Fruit fly (Drosophila melanogaster): ENCODE results near the gene Drak.

The Drak gene

DNA sequence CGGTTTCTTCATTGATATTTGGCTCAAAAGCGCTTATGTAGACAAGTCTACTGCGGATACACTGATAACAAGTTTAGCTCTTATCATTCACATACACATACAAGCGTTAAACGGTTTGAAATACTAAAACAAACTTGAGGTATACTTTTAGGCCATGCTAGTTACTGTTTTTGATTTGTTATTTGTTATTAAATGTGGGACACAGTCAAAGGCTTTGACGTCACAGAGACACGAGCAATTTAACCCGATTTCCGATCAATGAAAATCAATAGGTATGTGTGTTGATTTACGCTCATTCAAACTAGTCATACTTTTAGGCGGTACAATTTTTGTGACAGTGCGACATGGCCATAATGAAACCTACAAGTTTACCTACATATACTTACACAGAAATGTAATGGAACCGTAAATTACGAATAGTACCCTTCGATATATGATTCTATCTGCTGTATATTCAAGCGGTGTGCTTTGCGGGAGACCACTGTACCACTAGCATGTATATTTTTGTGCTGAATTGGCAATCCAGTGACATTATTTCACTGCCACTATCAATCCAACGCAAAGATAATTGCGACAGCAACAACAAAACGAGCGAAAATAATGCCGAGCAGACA lies 46.0 kb upstream of the Drak start (continued):
- no peak for TF ChIP-seq ac (GFP tag; optimal IDR thresholded peaks at IDR 0.05)
- TF ChIP-seq CG12391 (tag; optimal IDR thresholded peaks at IDR 0.05) = peak; percentile 61
- TF ChIP-seq CG18619 (GFP tag; optimal IDR thresholded peaks at IDR 0.05) = peak; percentile 78
- TF ChIP-seq CG7928 (GFP tag; optimal IDR thresholded peaks at IDR 0.05) = peak; percentile 56
- peak; percentile 83 for TF ChIP-seq cwo (GFP tag; optimal IDR thresholded peaks at IDR 0.05)
- TF ChIP-seq dysf (GFP tag; IDR thresholded peaks at IDR 0.05) = peak; percentile 88
- TF ChIP-seq bsh (GFP tag; optimal IDR thresholded peaks at IDR 0.05) = peak; percentile 15 to 17
- peak; percentile 96 for TF ChIP-seq grau (tag; optimal IDR thresholded peaks at IDR 0.05)
- no peak for TF ChIP-seq CG8359 (GFP tag; optimal IDR thresholded peaks at IDR 0.05; ENCODE audit: borderline replicate concordance)
- TF ChIP-seq tin (GFP tag; optimal IDR thresholded peaks at IDR 0.05) = peak; percentile 65
- no peak for TF ChIP-seq CG2202 (tag; optimal IDR thresholded peaks at IDR 0.05)
- peak; percentile 77 for TF ChIP-seq ken (GFP tag; IDR thresholded peaks at IDR 0.05)
- peak; percentile 68 for TF ChIP-seq CG13296 (GFP tag; optimal IDR thresholded peaks at IDR 0.05)
- peak; percentile 93 for TF ChIP-seq CG7786 (GFP tag; optimal IDR thresholded peaks at IDR 0.05)
- peak; percentile 66 for TF ChIP-seq Dad (GFP tag; optimal IDR thresholded peaks at IDR 0.05)
- TF ChIP-seq NK7.1 (GFP tag; optimal IDR thresholded peaks at IDR 0.05) = peak; percentile 68
- no peak for TF ChIP-seq CG3407 (GFP tag; optimal IDR thresholded peaks at IDR 0.05)
- TF ChIP-seq B-H1 (GFP tag; IDR thresholded peaks at IDR 0.05) = peak; percentile 71
- TF ChIP-seq dmrt99B (tag; optimal IDR thresholded peaks at IDR 0.05) = peak; percentile 68
- peak; percentile 11; the same call in 1 of the 2 replicates for TF ChIP-seq amos (GFP tag; IDR thresholded peaks at IDR 0.05; ENCODE audit: partially characterized antibody)
- TF ChIP-seq CG15269 (tag; optimal IDR thresholded peaks at IDR 0.05) = peak; percentile 85
- peak; percentile 53; the same call in 1 of the 3 replicates for TF ChIP-seq H15 (GFP tag; IDR thresholded peaks at IDR 0.05)
- peak; percentile 68 for TF ChIP-seq CG14050 (GFP tag; IDR thresholded peaks at IDR 0.05)
- peak; percentile 62; the same call in 2 of the 3 replicates for TF ChIP-seq CG7357 (GFP tag; IDR thresholded peaks at IDR 0.05)
- TF ChIP-seq ap (GFP tag; IDR thresholded peaks at IDR 0.05) = peak; percentile 63
- TF ChIP-seq caup (GFP tag; optimal IDR thresholded peaks at IDR 0.05; ENCODE audit: severe bottlenecking) = peak; percentile 86
- TF ChIP-seq CG1529 (GFP tag; optimal IDR thresholded peaks at IDR 0.05) = no peak
- TF ChIP-seq Bgb (GFP tag; IDR thresholded peaks at IDR 0.05; ENCODE audit: partially characterized antibody) = no peak
- TF ChIP-seq CG13624 (GFP tag; optimal IDR thresholded peaks at IDR 0.05) = peak; percentile 90
- TF ChIP-seq Ada2b (GFP tag; IDR thresholded peaks at IDR 0.05) = peak; percentile 89
- peak; percentile 74 for TF ChIP-seq CG15514 (GFP tag; optimal IDR thresholded peaks at IDR 0.05)
- TF ChIP-seq fu2 (GFP tag; optimal IDR thresholded peaks at IDR 0.05) = peak; percentile 87
- peak; percentile 66 for TF ChIP-seq CG17359 (tag; optimal IDR thresholded peaks at IDR 0.05)
- peak; percentile 90 for TF ChIP-seq Gug (GFP tag; IDR thresholded peaks at IDR 0.05)
- TF ChIP-seq p53 (GFP tag; optimal IDR thresholded peaks at IDR 0.05) = no peak
- TF ChIP-seq CG18599 (GFP tag; optimal IDR thresholded peaks at IDR 0.05) = peak; percentile 91
- peak; percentile 98 for TF ChIP-seq Med (GFP tag)
- TF ChIP-seq chif (GFP tag; optimal IDR thresholded peaks at IDR 0.05) = peak; percentile 49 to 72
- TF ChIP-seq chm (GFP tag; IDR thresholded peaks at IDR 0.05) = peak; percentile 73
- peak; percentile 50 for TF ChIP-seq CG33213 (GFP tag; optimal IDR thresholded peaks at IDR 0.05)
- no peak for TF ChIP-seq Sin3A (optimal IDR thresholded peaks at IDR 0.05)
- TF ChIP-seq row (GFP tag; IDR thresholded peaks at IDR 0.05) = peak; percentile 89
- peak; percentile 34; the same call in 1 of the 2 replicates for TF ChIP-seq Ravus (GFP tag; IDR thresholded peaks at IDR 0.05)
- peak; percentile 75 for TF ChIP-seq H2.0 (GFP tag; IDR thresholded peaks at IDR 0.05)
- TF ChIP-seq CTCF (GFP tag; optimal IDR thresholded peaks at IDR 0.05) = no peak
- peak; percentile 91 for TF ChIP-seq Meics (GFP tag; optimal IDR thresholded peaks at IDR 0.05)
- no peak for TF ChIP-seq bigmax (GFP tag; optimal IDR thresholded peaks at IDR 0.05)
- TF ChIP-seq CG17328 (GFP tag; IDR thresholded peaks at IDR 0.05) = peak; percentile 57
- TF ChIP-seq eyg (GFP tag; optimal IDR thresholded peaks at IDR 0.05) = peak; percentile 66
- TF ChIP-seq CG6254 (GFP tag; optimal IDR thresholded peaks at IDR 0.05) = no peak

Data from whole organism, embryonic.